ENCODE assay signal across 5 worm cellular contexts in the genomic region with DNA sequence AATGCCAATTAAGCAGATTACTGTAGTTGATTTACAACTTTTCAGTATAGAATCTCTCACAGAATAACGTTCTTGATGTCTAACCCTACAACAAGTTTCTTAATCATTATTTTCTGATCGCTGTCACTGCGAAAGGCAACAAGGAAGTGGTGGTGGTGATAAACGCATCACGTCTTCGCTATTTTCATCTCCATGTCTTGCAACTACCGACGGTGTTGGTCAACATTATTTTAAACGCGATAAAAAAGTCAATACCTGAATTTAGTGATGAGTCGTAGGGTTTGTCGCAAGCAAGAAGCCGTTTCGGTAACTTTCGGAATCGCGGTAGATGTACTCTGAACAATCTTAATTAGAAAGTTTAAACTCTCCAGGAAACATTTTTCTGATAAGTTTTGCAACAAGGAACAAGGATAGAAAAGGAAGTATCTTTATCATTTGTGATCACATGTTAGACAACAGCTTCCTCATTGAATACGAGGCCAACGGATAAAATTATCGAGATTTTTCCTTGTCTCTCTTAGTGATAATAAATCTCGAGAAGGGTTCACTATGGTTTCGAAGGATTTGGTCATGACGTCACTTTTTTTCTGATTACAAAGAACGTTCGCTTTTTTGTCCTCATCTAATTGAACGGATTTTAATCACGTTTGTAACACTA.
A peak's percentile ranks its signal among the peaks of the same experiment; 100 is the strongest.
TF ChIP-seq lines count a peak whose summit lies in the region.

No protein-coding gene starts in this region.

TF ChIP-seq in whole organism, L1 larva, 84 proteins besides CTCF, POLR2A, EP300 and RAD21:
- TF ChIP-seq tbx-2 (tag; optimal IDR thresholded peaks at IDR 0.05; lab: Kevin White, UChicago) (peak; percentile 53), mep-1 (tag; optimal IDR thresholded peaks at IDR 0.05; lab: Kevin White, UChicago) (no peak), lin-14 (GFP tag; optimal IDR thresholded peaks at IDR 0.05; lab: Kevin White, UChicago) (peak; percentile 19), blmp-1 (tag; optimal IDR thresholded peaks at IDR 0.05; lab: Kevin White, UChicago) (peak; percentile 51), elt-3 (tag; optimal IDR thresholded peaks at IDR 0.05; lab: Kevin White, UChicago) (peak in 2 of 6 experiments; percentile 20 to 74), nhr-20 (tag; optimal IDR thresholded peaks at IDR 0.05; lab: Kevin White, UChicago) (peak; percentile 42), efl-1 (optimal IDR thresholded peaks at IDR 0.05; lab: Kevin White, UChicago) (no peak), efl-1 (GFP tag; optimal IDR thresholded peaks at IDR 0.05 in 1 of 2; lab: Kevin White, UChicago) (peak in 1 of 2 experiments; percentile 59), nhr-71 (tag; optimal IDR thresholded peaks at IDR 0.05; lab: Kevin White, UChicago) (peak; percentile 22), unc-30 (tag; optimal IDR thresholded peaks at IDR 0.05; lab: Kevin White, UChicago) (no peak), nhr-90 (tag; optimal IDR thresholded peaks at IDR 0.05; lab: Kevin White, UChicago; ENCODE audit: poor library complexity) (peak; percentile 5), ces-1 (GFP tag; optimal IDR thresholded peaks at IDR 0.05; lab: Kevin White, UChicago) (no peak), nhr-85 (tag; lab: Kevin White, UChicago) (peak; percentile 73), ztf-4 (tag; optimal IDR thresholded peaks at IDR 0.05; lab: Kevin White, UChicago) (peak; percentile 44)

TF ChIP-seq in whole organism, L2 larva, 48 proteins besides CTCF, POLR2A, EP300 and RAD21 (continues in another document):
- TF ChIP-seq ceh-16 (tag; optimal IDR thresholded peaks at IDR 0.05; lab: Kevin White, UChicago), result no peak
- TF ChIP-seq nhr-10 (tag; optimal IDR thresholded peaks at IDR 0.05; lab: Kevin White, UChicago), result no peak
- peak; percentile 54 for TF ChIP-seq egl-27 (tag; optimal IDR thresholded peaks at IDR 0.05; lab: Kevin White, UChicago)
- TF ChIP-seq ztf-1 (GFP tag; conservative IDR thresholded peaks at IDR 0.05; lab: Robert Waterston, UW), result no peak
- TF ChIP-seq nhr-12 (tag; optimal IDR thresholded peaks at IDR 0.05; lab: Kevin White, UChicago), result no peak
- peak; percentile 31 for TF ChIP-seq sma-9 (GFP tag; optimal IDR thresholded peaks at IDR 0.05; lab: Kevin White, UChicago)
- TF ChIP-seq sma-9 (tag; optimal IDR thresholded peaks at IDR 0.05; lab: Kevin White, UChicago), result no peak
- no peak for TF ChIP-seq crh-2 (tag; optimal IDR thresholded peaks at IDR 0.05; lab: Kevin White, UChicago)
- no peak for TF ChIP-seq peb-1 (tag; optimal IDR thresholded peaks at IDR 0.05; lab: Kevin White, UChicago)
- no peak for TF ChIP-seq lsy-2 (tag; optimal IDR thresholded peaks at IDR 0.05; lab: Kevin White, UChicago)
- TF ChIP-seq nhr-25 (tag; optimal IDR thresholded peaks at IDR 0.05; lab: Kevin White, UChicago), result peak; percentile 56
- TF ChIP-seq mbf-1 (tag; optimal IDR thresholded peaks at IDR 0.05; lab: Kevin White, UChicago), result no peak
- TF ChIP-seq nhr-77 (tag; optimal IDR thresholded peaks at IDR 0.05; lab: Kevin White, UChicago), result no peak
- peak; percentile 22 for TF ChIP-seq sma-3 (GFP tag; optimal IDR thresholded peaks at IDR 0.05; lab: Kevin White, UChicago)
- TF ChIP-seq lin-11 (tag; optimal IDR thresholded peaks at IDR 0.05; lab: Kevin White, UChicago), result no peak
- no peak for TF ChIP-seq elt-1 (tag; optimal IDR thresholded peaks at IDR 0.05; lab: Kevin White, UChicago)
- no peak for TF ChIP-seq skn-1 (tag; optimal IDR thresholded peaks at IDR 0.05; lab: Kevin White, UChicago)
- TF ChIP-seq unc-39 (tag; optimal IDR thresholded peaks at IDR 0.05; lab: Kevin White, UChicago), result no peak
- TF ChIP-seq ceh-82 (tag; optimal IDR thresholded peaks at IDR 0.05; lab: Kevin White, UChicago), result no peak

TF ChIP-seq in whole organism, L3 larva, 47 proteins besides CTCF, POLR2A, EP300 and RAD21:
- peak; percentile 27 for TF ChIP-seq tbx-2 (tag; optimal IDR thresholded peaks at IDR 0.05; lab: Kevin White, UChicago)
- TF ChIP-seq nhr-23 (tag; optimal IDR thresholded peaks at IDR 0.05; lab: Kevin White, UChicago), result peak; percentile 95
- no peak for TF ChIP-seq pha-4 (tag; optimal IDR thresholded peaks at IDR 0.05; lab: Kevin White, UChicago)
- TF ChIP-seq egl-27 (tag; optimal IDR thresholded peaks at IDR 0.05; lab: Kevin White, UChicago), result peak; percentile 36
- TF ChIP-seq nhr-28 (tag; optimal IDR thresholded peaks at IDR 0.05; lab: Kevin White, UChicago), result no peak
- TF ChIP-seq ama-1 (optimal IDR thresholded peaks at IDR 0.05; lab: Kevin White, UChicago), result peak; percentile 1
- TF ChIP-seq nhr-43 (tag; optimal IDR thresholded peaks at IDR 0.05; lab: Kevin White, UChicago; ENCODE audit: poor library complexity, severe bottlenecking), result peak; percentile 42
TF ChIP-seq in whole organism, L3 larva: peak in this region for 5.

TF ChIP-seq in whole organism, L4 larva, 104 proteins besides CTCF, POLR2A, EP300 and RAD21 (continues in another document):
- TF ChIP-seq ceh-62 (tag; optimal IDR thresholded peaks at IDR 0.05; lab: Kevin White, UChicago) (no peak), mep-1 (tag; optimal IDR thresholded peaks at IDR 0.05; lab: Kevin White, UChicago) (no peak), F37D6.2 (tag; optimal IDR thresholded peaks at IDR 0.05; lab: Kevin White, UChicago) (no peak), sdz-12 (GFP tag; optimal IDR thresholded peaks at IDR 0.05; lab: Kevin White, UChicago) (no peak), ctbp-1 (GFP tag; IDR thresholded peaks at IDR 0.05; lab: Robert Waterston, UW) (no peak), lsy-2 (tag; optimal IDR thresholded peaks at IDR 0.05; lab: Kevin White, UChicago) (no peak), daf-12 (tag; optimal IDR thresholded peaks at IDR 0.05; lab: Kevin White, UChicago) (no peak), nhr-10 (tag; optimal IDR thresholded peaks at IDR 0.05; lab: Kevin White, UChicago) (peak; percentile 37), ceh-82 (tag; optimal IDR thresholded peaks at IDR 0.05; lab: Kevin White, UChicago) (no peak), snpc-4 (tag; optimal IDR thresholded peaks at IDR 0.05; lab: Kevin White, UChicago) (no peak), unc-62 (GFP tag; optimal IDR thresholded peaks at IDR 0.05 in 1 of 2; lab: Kevin White, UChicago) (peak in 1 of 2 experiments; percentile 75), unc-62 (tag; optimal IDR thresholded peaks at IDR 0.05; lab: Kevin White, UChicago) (no peak), dmd-6 (GFP tag; IDR thresholded peaks at IDR 0.05; lab: Robert Waterston, UW) (no peak), set-16 (GFP tag; IDR thresholded peaks at IDR 0.05; lab: Robert Waterston, UW) (no peak), fos-1 (tag; optimal IDR thresholded peaks at IDR 0.05; lab: Kevin White, UChicago) (no peak), saeg-2 (GFP tag; IDR thresholded peaks at IDR 0.05; lab: Robert Waterston, UW) (no peak), nhr-42 (GFP tag; IDR thresholded peaks at IDR 0.05; lab: Robert Waterston, UW) (no peak), vab-7 (GFP tag; IDR thresholded peaks at IDR 0.05; lab: Robert Waterston, UW) (no peak), madf-9 (GFP tag; conservative IDR thresholded peaks at IDR 0.05; lab: Robert Waterston, UW) (no peak), ZK337.2 (GFP tag; IDR thresholded peaks at IDR 0.05; lab: Robert Waterston, UW) (no peak), Y75B8A.6 (GFP tag; IDR thresholded peaks at IDR 0.05; lab: Robert Waterston, UW) (no peak), jun-1 (tag; optimal IDR thresholded peaks at IDR 0.05; lab: Kevin White, UChicago) (no peak), lin-13 (GFP tag; optimal IDR thresholded peaks at IDR 0.05; lab: Kevin White, UChicago) (no peak), hlh-30 (tag; optimal IDR thresholded peaks at IDR 0.05; lab: Kevin White, UChicago; ENCODE audit: insufficient read depth) (peak; percentile 6), nhr-48 (tag; optimal IDR thresholded peaks at IDR 0.05; lab: Kevin White, UChicago) (peak; percentile 29), hlh-11 (tag; optimal IDR thresholded peaks at IDR 0.05; lab: Kevin White, UChicago) (peak; percentile 38)

TF ChIP-seq in whole organism, young adult, 124 proteins besides CTCF, POLR2A, EP300 and RAD21:
- TF ChIP-seq ceh-91 (GFP tag; IDR thresholded peaks at IDR 0.05; lab: Robert Waterston, UW), result no peak
- peak; percentile 69 for TF ChIP-seq atf-7 (tag; optimal IDR thresholded peaks at IDR 0.05; lab: Kevin White, UChicago)
